Worm (Caenorhabditis elegans) whole organism, dauer: ENCODE measurements around the gene Y45F3A.8.

Experiments used
- unc-62 ChIP-seq: sonication (generic microtip); optimal IDR thresholded peaks from 2 replicates; lab custom pipeline; 2017; ENCODE audit warnings: missing biosample characterization, missing genetic modification reagents, missing genetic modification characterization

The Y45F3A.8 gene

DNA sequence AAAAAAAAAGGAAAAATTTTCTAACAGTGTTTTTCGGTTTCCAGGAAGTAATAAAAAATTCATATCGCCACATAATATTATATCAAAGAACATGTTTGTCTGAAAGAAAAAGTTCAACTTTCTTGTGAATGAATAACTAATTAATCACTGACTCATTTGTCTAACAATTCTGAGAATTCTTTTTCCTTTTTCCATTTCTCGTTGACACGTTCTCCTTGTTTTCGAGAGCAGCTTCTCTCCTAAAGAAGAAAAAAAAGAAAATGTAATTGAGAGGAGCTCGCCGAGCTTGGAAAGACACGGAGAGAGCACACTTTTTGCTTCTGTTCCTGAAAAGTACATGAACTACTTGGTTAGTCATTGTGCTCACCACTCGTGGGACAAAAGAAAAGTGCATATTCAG is 15.5 kb upstream of the Y45F3A.8 start:
- TF ChIP-seq unc-62 (GFP tag; lab: Kevin White, UChicago), result no peak

- TF ChIP-seq unc-62 (GFP tag; lab: Kevin White, UChicago), result no peak
These were observed 12.4 kb upstream of the Y45F3A.8 start, which contains the start of gene rabx-5 for ce11 chrIII:10605049-10605448. TSS of gene rabx-5 (plus strand) at chrIII:10605349.

- no peak for TF ChIP-seq unc-62 (GFP tag; lab: Kevin White, UChicago)
These were observed 11.7 kb upstream of the Y45F3A.8 start for ce11 chrIII:10604325-10604724.

DNA sequence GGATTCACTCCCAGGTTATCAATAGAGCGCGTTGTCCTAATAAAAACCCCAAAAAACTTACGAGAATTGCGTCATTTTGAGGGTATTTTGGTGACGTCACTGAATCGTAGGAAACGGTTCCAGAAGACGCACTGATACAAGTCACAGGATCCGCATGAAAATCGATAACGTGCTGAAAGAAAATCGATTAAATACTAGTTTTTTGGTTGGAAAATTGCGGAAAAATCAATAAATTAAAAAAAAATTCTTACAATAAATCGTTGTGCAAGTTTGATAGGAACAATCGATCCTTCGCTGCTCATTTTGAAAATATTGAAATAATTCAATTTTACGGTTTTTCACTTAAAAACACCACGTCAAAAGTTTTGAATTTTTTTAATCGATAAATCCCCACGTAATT is 10.6 kb upstream of the Y45F3A.8 start, which contains the start of gene Y39A1A.2:
Y39A1A.2 (minus strand) TSS at position 319 of the 400 bp plus-strand sequence.
- TF ChIP-seq unc-62 (GFP tag; lab: Kevin White, UChicago), result no peak

DNA sequence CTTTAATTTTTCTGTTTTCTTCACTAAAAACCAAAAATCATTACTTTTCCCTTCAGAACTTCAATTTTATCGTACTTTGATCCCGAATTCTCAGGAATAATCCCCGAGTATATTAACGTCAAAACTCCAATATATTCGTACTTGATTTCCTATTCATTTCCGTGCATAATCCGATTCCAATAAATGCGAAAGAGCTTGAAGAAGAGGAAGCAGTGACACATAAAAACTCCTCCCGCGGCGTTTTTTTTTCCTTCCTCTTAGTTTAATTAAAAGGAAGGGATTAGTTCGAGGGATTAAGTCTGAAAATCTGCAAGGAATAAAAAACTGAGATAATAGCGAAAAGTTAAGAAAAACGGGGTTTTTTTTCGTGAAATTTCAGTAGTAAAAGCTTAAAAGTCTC is 8.3 kb upstream of the Y45F3A.8 start:
- no peak for TF ChIP-seq unc-62 (GFP tag; lab: Kevin White, UChicago)

DNA sequence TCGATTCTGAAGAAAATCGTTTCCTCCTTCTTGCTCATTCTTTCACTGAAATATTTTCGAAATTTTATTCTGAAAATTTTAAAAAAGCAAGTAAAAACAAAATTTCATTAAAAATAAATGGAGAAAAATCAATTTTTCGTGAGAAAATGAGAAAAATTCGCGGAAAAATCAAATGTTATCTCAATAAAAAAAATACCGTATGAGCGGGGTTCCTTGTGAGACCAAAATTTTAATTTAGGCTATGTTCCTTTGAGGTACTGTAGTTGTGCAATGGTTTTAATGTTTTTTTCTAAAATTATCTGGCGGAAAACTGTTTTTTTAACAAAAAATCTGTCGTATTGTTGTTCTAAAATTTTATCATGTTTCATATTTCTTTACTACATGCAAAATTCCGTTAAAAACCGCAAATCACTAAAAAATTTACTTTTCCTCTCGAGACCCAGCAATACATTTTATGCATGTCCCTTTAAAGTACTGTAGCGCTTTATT is 7.6 kb upstream of the Y45F3A.8 start, which contains the start of gene epg-6:
epg-6 (minus strand) TSS at position 51 of the 489 bp plus-strand sequence.
- TF ChIP-seq unc-62 (GFP tag; lab: Kevin White, UChicago), result no peak

DNA sequence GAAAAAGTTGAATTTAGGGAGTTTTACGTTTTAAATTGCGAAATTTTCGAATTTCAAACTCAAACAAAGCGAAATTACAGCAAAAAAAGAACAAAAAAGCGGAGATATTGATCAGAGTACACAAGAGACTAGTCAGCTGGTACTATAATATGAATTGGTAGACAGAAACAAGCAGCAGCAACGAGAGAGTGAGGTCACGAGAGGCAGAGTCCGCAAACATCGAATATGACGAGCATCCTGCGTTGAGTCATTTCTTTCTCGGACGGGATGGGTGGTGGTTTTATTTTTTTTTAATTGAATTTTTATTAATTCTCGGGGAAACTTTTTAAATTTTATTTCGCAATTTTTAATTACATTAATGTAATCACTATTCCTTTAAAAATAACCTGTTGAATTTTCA is 7.1 kb upstream of the Y45F3A.8 start:
- TF ChIP-seq unc-62 (GFP tag; lab: Kevin White, UChicago), result no peak

DNA sequence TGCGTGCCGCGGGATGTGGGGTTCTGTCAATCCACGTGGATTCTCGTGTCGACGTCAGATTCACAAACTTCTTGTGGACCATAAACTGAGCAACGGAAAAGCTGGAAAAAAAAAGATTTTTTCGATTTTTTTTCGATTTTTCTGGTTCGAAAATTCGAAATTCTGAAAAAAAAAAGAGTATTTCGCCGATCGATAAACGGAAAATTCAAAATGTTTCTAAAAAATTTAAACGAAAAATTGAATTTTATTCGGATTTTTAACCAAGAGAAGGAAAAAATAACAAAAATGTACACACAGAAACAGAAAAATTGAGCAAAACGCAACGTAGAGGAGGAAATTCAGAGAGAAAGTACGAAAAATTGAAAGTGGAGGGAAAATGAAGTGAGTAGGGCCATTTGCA is 3.8 kb upstream of the Y45F3A.8 start, which contains the start of gene Y39A1A.3:
Y39A1A.3 (minus strand) TSS at position 101 of the 400 bp plus-strand sequence.
- TF ChIP-seq unc-62 (GFP tag; lab: Kevin White, UChicago), result no peak

DNA sequence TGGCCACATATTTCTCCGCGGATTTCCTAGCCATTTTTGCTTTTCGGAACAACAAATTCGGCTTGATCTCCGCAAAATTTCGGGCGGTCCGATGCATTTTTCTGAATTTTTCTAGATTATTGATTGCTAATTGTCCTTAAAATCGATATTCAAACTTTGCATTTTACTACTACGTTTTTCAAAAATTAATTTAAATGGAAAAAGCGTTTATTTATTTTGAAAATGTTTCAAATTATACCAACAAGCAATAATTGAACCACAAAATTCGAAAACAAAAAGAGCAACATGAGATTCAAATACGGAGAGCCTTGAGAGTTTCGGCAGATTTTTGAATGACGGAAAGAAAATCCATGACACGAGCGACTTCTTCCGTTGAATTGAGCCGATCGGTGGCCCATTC is 2.4 kb upstream of the Y45F3A.8 start, which contains the start of gene Y45F3A.9:
Y45F3A.9 (minus strand) TSS at position 101 of the 400 bp plus-strand sequence.
- no peak for TF ChIP-seq unc-62 (GFP tag; lab: Kevin White, UChicago)

DNA sequence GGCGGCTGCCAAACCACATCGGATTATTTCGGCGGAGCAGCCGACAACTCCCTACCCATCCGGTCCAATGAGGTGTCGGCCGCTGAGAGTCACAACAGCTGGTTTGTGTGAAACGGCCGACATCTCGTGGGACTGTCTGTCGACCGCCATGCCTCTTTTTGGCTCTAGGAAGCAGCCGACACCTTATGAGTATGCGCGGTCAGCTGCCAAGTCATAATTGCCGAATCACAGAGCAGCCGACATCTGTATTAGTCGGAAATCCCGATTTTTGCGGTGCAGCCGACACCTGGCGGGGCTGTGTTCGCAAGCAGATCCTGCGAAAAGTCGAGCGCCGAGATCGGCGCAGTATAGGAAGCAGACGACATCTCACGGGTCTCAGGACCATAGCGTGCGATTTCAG is 555 bp downstream of the Y45F3A.8 start:
- TF ChIP-seq unc-62 (GFP tag; lab: Kevin White, UChicago), result no peak

DNA sequence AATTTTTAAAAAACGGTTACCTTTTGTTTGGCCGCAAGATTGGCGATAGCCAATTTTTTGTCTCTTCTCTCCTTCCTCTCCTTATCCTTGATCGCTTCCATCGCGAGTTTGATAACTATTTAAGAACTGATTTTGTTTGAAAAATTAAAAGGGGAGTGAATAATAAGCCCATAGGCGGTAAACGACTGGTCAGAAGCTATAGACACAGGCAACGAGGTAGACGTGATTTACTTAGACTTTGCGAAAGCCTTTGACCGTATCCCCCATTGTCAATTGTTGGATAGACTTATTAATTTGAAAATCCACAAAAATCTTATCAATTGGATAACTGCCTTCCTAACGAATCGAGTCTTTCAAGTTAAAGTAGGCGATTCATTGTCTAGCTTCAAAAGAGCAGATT is 6.4 kb downstream of the Y45F3A.8 start, which contains the start of gene Y45F3A.5:
Y45F3A.5 (minus strand) TSS at position 101 of the 400 bp plus-strand sequence.
- no peak for TF ChIP-seq unc-62 (GFP tag; lab: Kevin White, UChicago)

DNA sequence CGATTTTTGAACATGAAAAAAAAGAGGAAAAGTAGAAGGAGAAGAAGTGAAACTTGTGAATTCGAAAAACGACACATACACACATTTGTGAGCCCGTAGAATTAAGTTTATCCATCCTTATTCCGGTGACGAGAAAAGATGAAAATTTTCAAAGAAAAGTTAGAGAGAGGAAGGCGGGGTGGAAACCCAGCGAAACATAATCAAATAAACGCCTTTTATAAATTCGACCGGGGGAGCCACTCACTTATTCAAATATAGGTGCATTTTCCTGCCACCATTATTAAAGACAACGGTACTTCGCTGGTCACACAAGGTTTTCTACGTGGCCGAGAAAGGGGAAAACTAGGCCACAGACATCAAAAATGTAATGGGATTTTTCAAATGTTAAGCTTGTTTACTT is 9.1 kb downstream of the Y45F3A.8 start:
- TF ChIP-seq unc-62 (GFP tag; lab: Kevin White, UChicago), result no peak

DNA sequence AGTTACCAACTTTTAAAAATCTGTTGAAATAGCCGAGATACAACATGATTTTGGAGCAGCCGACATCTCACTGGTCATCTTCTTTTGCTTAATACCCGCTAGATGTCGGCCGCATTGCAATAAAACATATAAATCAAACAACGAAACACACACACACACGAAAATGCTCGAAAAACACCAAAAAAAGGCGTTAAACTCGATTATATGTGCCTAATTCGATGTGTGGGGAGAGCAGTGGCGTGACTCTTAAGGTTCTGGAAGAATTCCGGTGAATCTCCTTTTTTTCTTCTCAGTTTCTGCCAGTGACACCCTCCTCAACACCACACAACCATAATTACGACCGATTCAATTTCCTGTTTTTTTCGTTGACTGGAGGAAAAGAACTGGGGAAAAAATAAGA is 12.4 kb downstream of the Y45F3A.8 start:
- TF ChIP-seq unc-62 (GFP tag; lab: Kevin White, UChicago), result no peak

- TF ChIP-seq unc-62 (GFP tag; lab: Kevin White, UChicago), result no peak
These were observed 13.8 kb downstream of the Y45F3A.8 start for ce11 chrIII:10578873-10579272.

- no peak for TF ChIP-seq unc-62 (GFP tag; lab: Kevin White, UChicago)
These were observed 14.8 kb downstream of the Y45F3A.8 start for ce11 chrIII:10577782-10578181.

DNA sequence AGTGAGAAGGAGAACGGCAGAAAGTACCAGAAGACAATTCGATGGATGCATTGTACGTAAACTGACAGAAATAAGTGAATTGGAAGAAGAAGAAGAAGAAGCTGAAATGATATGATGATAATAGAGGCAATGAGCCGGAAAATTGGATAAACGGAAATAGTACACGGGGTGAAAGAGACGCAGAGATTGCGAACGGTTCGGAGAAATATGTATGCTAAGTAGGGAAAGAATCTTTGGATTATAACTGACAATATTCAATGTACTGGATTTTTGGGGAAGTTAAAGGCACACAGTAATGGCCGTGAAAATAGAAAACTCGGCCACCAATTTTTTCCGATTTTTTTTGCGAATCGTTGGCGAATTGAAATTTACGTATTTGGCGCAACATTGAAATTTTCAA is 17.3 kb downstream of the Y45F3A.8 start, which contains the start of gene Y45F3A.4:
Y45F3A.4 (minus strand) TSS at position 101 of the 400 bp plus-strand sequence.
- no peak for TF ChIP-seq unc-62 (GFP tag; lab: Kevin White, UChicago)

ce11 chrIII:10569246-10569645 is 23.4 kb downstream of the Y45F3A.8 start:
- no peak for TF ChIP-seq unc-62 (GFP tag; lab: Kevin White, UChicago)
